Fruit fly (Drosophila melanogaster): ENCODE data around the gene CG17776.
A peak's percentile ranks its signal among the peaks of the same experiment; 100 is the strongest.

The CG17776 gene

DNA sequence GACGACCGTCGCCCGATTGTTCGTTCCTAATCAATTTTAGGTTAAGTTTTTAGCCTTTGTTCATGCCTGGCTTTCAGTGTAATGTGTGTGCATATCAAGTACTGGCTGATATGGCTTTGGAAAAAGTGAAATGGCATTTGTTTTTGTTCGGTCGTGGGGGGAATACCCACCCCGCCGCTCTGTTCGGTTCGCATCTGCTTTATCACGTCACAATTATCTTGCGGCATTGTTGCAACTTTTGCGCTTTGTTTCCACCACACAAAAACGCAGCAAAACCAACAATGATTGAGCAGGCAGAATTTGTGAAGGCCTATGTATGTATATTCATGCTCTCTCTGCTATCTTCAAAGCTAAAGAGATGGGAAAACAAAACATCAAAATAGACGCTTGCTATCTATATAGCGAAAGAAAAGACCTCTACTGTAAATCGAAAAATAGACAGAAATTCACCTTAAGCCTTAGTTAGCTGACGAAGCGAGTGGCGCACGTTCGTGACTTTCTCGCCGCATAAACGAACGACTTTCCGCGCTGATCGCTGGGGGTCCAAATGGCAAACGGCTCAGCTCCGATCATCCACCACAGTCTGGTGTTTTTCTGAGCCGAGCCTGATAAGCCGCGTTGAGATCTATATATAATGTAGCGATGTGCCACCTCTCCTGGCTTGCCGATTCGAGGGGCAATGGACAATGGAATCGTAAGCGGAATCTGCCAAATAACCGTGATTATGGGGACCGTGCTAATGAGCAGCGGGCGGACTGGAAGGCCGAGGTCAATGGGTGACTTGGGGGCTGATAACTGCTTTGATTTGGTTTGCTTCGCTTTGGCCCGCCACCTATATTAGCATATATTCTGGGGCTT, 13.1 kb downstream of the CG17776 start:
- TF ChIP-seq Mnt (GFP tag; optimal IDR thresholded peaks at IDR 0.05): no peak
- no peak for TF ChIP-seq toe (GFP tag; optimal IDR thresholded peaks at IDR 0.05)
- no peak for TF ChIP-seq bab1 (GFP tag; optimal IDR thresholded peaks at IDR 0.05)
- no peak for TF ChIP-seq tj (GFP tag; optimal IDR thresholded peaks at IDR 0.05)
- TF ChIP-seq Clk (GFP tag; optimal IDR thresholded peaks at IDR 0.05): no peak
- TF ChIP-seq CG12768 (GFP tag; optimal IDR thresholded peaks at IDR 0.05): no peak
- TF ChIP-seq CG5204 (GFP tag; optimal IDR thresholded peaks at IDR 0.05): no peak
- no peak for TF ChIP-seq CG1620 (GFP tag; optimal IDR thresholded peaks at IDR 0.05)
- TF ChIP-seq kay (GFP tag; ENCODE audit: borderline replicate concordance): no peak
- no peak for TF ChIP-seq CG14711 (tag; optimal IDR thresholded peaks at IDR 0.05)
- TF ChIP-seq CG11617 (GFP tag; optimal IDR thresholded peaks at IDR 0.05): no peak
- TF ChIP-seq CG7101 (tag; optimal IDR thresholded peaks at IDR 0.05): no peak
- no peak for TF ChIP-seq cnc (optimal IDR thresholded peaks at IDR 0.05)
- no peak for TF ChIP-seq cic (GFP tag; optimal IDR thresholded peaks at IDR 0.05)
- TF ChIP-seq pad (GFP tag; optimal IDR thresholded peaks at IDR 0.05): no peak
- no peak for TF ChIP-seq CG7045 (GFP tag; optimal IDR thresholded peaks at IDR 0.05)
- no peak for TF ChIP-seq ovo (GFP tag; optimal IDR thresholded peaks at IDR 0.05)
- TF ChIP-seq CG33017 (tag; optimal IDR thresholded peaks at IDR 0.05): no peak
- no peak for TF ChIP-seq Hr96 (GFP tag; optimal IDR thresholded peaks at IDR 0.05)
- TF ChIP-seq Crg-1 (GFP tag; optimal IDR thresholded peaks at IDR 0.05): no peak

DNA sequence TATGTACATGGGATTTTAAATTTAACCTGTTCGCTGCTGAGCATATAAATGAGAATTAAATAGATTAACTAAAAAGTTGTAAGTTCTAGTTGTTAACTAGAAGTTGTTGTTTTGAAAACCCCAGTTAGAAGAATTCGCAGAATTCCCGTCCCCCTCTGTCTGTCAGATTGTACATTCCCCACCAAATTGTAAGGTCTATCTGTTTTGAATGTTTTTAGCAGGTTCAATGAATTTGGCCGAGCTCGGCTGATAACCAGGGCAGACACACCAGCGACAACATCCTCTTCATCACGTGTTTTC, 13.7 kb downstream of the CG17776 start:
- no peak for TF ChIP-seq kay (GFP tag; ENCODE audit: borderline replicate concordance)
- TF ChIP-seq cic (GFP tag; optimal IDR thresholded peaks at IDR 0.05): no peak
- TF ChIP-seq bab1 (GFP tag; optimal IDR thresholded peaks at IDR 0.05): no peak
- no peak for TF ChIP-seq CG1620 (GFP tag; optimal IDR thresholded peaks at IDR 0.05)
- TF ChIP-seq CG5204 (GFP tag; optimal IDR thresholded peaks at IDR 0.05): no peak
- no peak for TF ChIP-seq CG7101 (tag; optimal IDR thresholded peaks at IDR 0.05)
- TF ChIP-seq ovo (GFP tag; optimal IDR thresholded peaks at IDR 0.05): no peak
- TF ChIP-seq Mnt (GFP tag; optimal IDR thresholded peaks at IDR 0.05): no peak
- no peak for TF ChIP-seq toe (GFP tag; optimal IDR thresholded peaks at IDR 0.05)

dm6 chrX:2199303-2199702, 14.8 kb downstream of the CG17776 start:
- TF ChIP-seq CG7101 (tag; optimal IDR thresholded peaks at IDR 0.05) (no peak), pad (GFP tag; optimal IDR thresholded peaks at IDR 0.05) (peak; percentile 10), CG12768 (GFP tag; optimal IDR thresholded peaks at IDR 0.05) (peak; percentile 6), Mnt (GFP tag; optimal IDR thresholded peaks at IDR 0.05) (peak; percentile 14), cic (GFP tag; optimal IDR thresholded peaks at IDR 0.05) (peak; percentile 53), Clk (GFP tag; optimal IDR thresholded peaks at IDR 0.05) (no peak)

DNA sequence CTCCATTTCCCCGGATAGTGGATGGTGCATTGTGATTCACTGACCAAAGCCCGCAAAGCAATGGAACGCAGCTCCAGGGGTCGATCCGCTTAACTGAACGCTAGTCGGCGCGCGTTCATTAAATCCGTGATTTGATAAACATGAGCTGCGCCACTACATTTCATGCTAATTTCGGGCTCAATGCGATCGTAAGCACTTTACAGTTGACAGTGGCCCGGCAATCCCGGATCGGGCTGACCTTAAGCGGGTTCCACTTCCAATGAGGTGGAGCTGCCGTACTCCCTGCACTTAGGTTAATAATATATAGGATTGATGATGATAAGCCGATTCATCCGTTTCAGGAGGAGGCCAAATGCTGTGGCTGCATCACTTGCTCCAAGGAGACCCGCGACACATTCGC, 19.2 kb downstream of the CG17776 start, which contains the start of gene FarO:
Gene FarO (minus strand): TSS at position 101 of the 400 bp plus-strand sequence.
- TF ChIP-seq CG7101 (tag; optimal IDR thresholded peaks at IDR 0.05): no peak
- no peak for TF ChIP-seq toe (GFP tag; optimal IDR thresholded peaks at IDR 0.05)
- TF ChIP-seq cic (GFP tag; optimal IDR thresholded peaks at IDR 0.05): no peak
- TF ChIP-seq pad (GFP tag; optimal IDR thresholded peaks at IDR 0.05): no peak
- no peak for TF ChIP-seq CG11617 (GFP tag; optimal IDR thresholded peaks at IDR 0.05)
- no peak for TF ChIP-seq CG33017 (tag; optimal IDR thresholded peaks at IDR 0.05)
- no peak for TF ChIP-seq tj (GFP tag; optimal IDR thresholded peaks at IDR 0.05)
- no peak for TF ChIP-seq CG12768 (GFP tag; optimal IDR thresholded peaks at IDR 0.05)
- TF ChIP-seq Clk (GFP tag; optimal IDR thresholded peaks at IDR 0.05): no peak
- TF ChIP-seq Crg-1 (GFP tag; optimal IDR thresholded peaks at IDR 0.05): no peak
- no peak for TF ChIP-seq cnc (optimal IDR thresholded peaks at IDR 0.05)

- no peak for TF ChIP-seq bab1 (GFP tag; optimal IDR thresholded peaks at IDR 0.05)
- TF ChIP-seq CG11617 (GFP tag; optimal IDR thresholded peaks at IDR 0.05): no peak
These were observed 24.2 kb downstream of the CG17776 start for dm6 chrX:2208641-2209241.

- peak; percentile 12 for TF ChIP-seq CG14711 (tag; optimal IDR thresholded peaks at IDR 0.05)
- TF ChIP-seq tj (GFP tag; optimal IDR thresholded peaks at IDR 0.05): no peak
- peak; percentile 17 for TF ChIP-seq Hr96 (GFP tag; optimal IDR thresholded peaks at IDR 0.05)
These were observed 27.8 kb downstream of the CG17776 start for dm6 chrX:2212327-2212820.

DNA sequence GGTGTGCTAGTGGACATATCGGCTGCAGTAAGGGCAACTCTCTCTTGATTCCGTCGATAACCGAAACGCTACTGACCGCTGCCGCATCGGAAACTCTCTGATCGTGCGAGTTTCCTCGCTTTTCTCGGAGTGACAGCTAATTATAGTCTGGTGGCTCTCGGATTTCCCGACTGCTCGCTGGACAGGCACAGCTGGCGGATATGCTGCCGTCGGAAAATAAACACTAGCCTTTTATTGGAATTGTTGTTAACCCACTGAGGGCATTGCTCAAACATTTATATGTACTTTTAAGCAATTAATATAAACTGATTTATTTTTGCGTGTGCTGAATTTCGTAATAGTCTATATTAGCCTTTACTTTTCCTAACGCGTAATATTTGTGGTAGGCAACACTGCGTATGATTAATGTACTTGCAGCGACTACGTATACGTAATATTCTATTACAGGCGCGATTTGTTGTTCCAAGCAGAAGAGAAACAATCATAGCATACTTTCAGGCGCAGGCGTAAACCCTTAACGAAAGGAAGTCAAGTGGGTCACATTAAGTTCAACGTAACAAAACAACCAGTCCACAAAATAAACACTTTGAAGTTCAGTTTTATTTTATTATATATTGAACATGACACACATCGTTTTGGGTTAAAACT, 29.4 kb downstream of the CG17776 start, which contains the start of gene SmydA-8:
Gene SmydA-8 (minus strand): TSS at position 51 of the 648 bp plus-strand sequence.
- no peak for TF ChIP-seq CG33017 (tag; optimal IDR thresholded peaks at IDR 0.05)
- TF ChIP-seq bab1 (GFP tag; optimal IDR thresholded peaks at IDR 0.05): peak; percentile 31
- TF ChIP-seq Hr96 (GFP tag; optimal IDR thresholded peaks at IDR 0.05): no peak
- TF ChIP-seq kay (GFP tag; ENCODE audit: borderline replicate concordance): peak; percentile 45
- no peak for TF ChIP-seq Mnt (GFP tag; optimal IDR thresholded peaks at IDR 0.05)
- TF ChIP-seq ovo (GFP tag; optimal IDR thresholded peaks at IDR 0.05): no peak
- no peak for TF ChIP-seq cnc (optimal IDR thresholded peaks at IDR 0.05)
